Worm (Caenorhabditis elegans): Measurements from ENCODE around the gene memb-1.

ce11 chrX:9486160-9486559 is 44.8 kb upstream of the memb-1 start:
- no peak for TF ChIP-seq unc-62 (GFP tag; optimal IDR thresholded peaks at IDR 0.05)
- TF ChIP-seq ama-1 (optimal IDR thresholded peaks at IDR 0.05), result no peak
- no peak for TF ChIP-seq ama-1 (GFP tag; optimal IDR thresholded peaks at IDR 0.05)
- no peak for TF ChIP-seq snpc-4 (GFP tag; optimal IDR thresholded peaks at IDR 0.05)
- TF ChIP-seq snpc-4 (tag; optimal IDR thresholded peaks at IDR 0.05), result no peak
- no peak for TF ChIP-seq Y95B8A.8 (GFP tag; IDR thresholded peaks at IDR 0.05)
- no peak for TF ChIP-seq fkh-3 (tag; optimal IDR thresholded peaks at IDR 0.05)
- TF ChIP-seq lin-54 (GFP tag; optimal IDR thresholded peaks at IDR 0.05), result no peak
- TF ChIP-seq snpc-1.3 (tag; optimal IDR thresholded peaks at IDR 0.05; ENCODE audit: insufficient read depth), result no peak
